Fruit fly (Drosophila melanogaster) whole organism, embryonic: ENCODE results near the gene Cp18.

Experiments used
- Atf3 ChIP-seq: fragments of 200-800 bp; sonication (Bioruptor generic); optimal IDR thresholded peaks from 3 replicates; lab custom pipeline; 2016; ENCODE audit warnings: missing biosample characterization, missing genetic modification characterization
- CG1024 ChIP-seq: fragments of 200-800 bp; sonication (Bioruptor generic); IDR thresholded peaks from 2 replicates; pipeline ENCODE4 v1.3.6; 2022; ENCODE audit warnings: missing biosample characterization, missing genetic modification characterization
- CG10267 ChIP-seq: fragments of 200-800 bp; sonication (Bioruptor generic); optimal IDR thresholded peaks from 2 replicates; lab custom pipeline; 2018; ENCODE audit warnings: missing biosample characterization, mild to moderate bottlenecking, missing genetic modification characterization, moderate library complexity
- CG10321 ChIP-seq: fragments of 200-800 bp; sonication (Bioruptor generic); IDR thresholded peaks from 2 replicates; pipeline ENCODE4 v1.3.6; 2022; ENCODE audit warnings: missing biosample characterization, missing genetic modification characterization
- CG10979 ChIP-seq: fragments of 200-800 bp; sonication (Bioruptor generic); optimal IDR thresholded peaks from 2 replicates; lab custom pipeline; 2018; ENCODE audit warnings: missing biosample characterization, mild to moderate bottlenecking, missing genetic modification characterization, moderate library complexity
- CG11093 ChIP-seq: fragments of 200-800 bp; sonication (Bioruptor generic); IDR thresholded peaks from 3 replicates; pipeline ENCODE4 v1.3.6; 2022; ENCODE audit warnings: missing biosample characterization, missing genetic modification characterization
- CG11723 ChIP-seq: fragments of 200-800 bp; sonication (Bioruptor generic); optimal IDR thresholded peaks from 2 replicates; lab custom pipeline; 2017; ENCODE audit warnings: missing biosample characterization, mild to moderate bottlenecking, missing genetic modification characterization
- CG12769 ChIP-seq: fragments of 200-800 bp; sonication (Bioruptor generic); optimal IDR thresholded peaks from 2 replicates; lab custom pipeline; 2019; ENCODE audit warnings: missing biosample characterization, mild to moderate bottlenecking, missing genetic modification characterization, moderate library complexity
- CG1603 ChIP-seq: fragments of 200-800 bp; sonication (Bioruptor generic); optimal IDR thresholded peaks from 2 replicates; lab custom pipeline; 2019; ENCODE audit warnings: missing biosample characterization, mild to moderate bottlenecking, missing genetic modification characterization, moderate library complexity
- CG17359 ChIP-seq: fragments of 200-800 bp; sonication (Bioruptor generic); optimal IDR thresholded peaks from 3 replicates; lab custom pipeline; 2018; ENCODE audit warnings: missing biosample characterization, mild to moderate bottlenecking, missing genetic modification characterization, moderate library complexity
- CG17829 ChIP-seq: fragments of 200-800 bp; optimal IDR thresholded peaks from 2 replicates; lab custom pipeline; 2019; ENCODE audit warnings: missing biosample characterization, mild to moderate bottlenecking, missing genetic modification characterization, moderate library complexity
- CG18619 ChIP-seq: fragments of 200-800 bp; sonication (Bioruptor generic); optimal IDR thresholded peaks from 3 replicates; lab custom pipeline; 2017; ENCODE audit warnings: missing biosample characterization, mild to moderate bottlenecking, missing genetic modification characterization
- CG31224 ChIP-seq: fragments of 200-800 bp; sonication (Bioruptor generic); IDR thresholded peaks from 2 replicates; pipeline ENCODE4 v1.3.6; 2022; ENCODE audit warnings: missing biosample characterization, missing genetic modification characterization
- CG3726 ChIP-seq: fragments of 200-800 bp; sonication (Bioruptor generic); IDR thresholded peaks from 3 replicates; pipeline ENCODE4, ENCODE4 v1.3.6; 2022; ENCODE audit warnings: missing biosample characterization, missing genetic modification characterization
- CG4282 ChIP-seq: fragments of 200-800 bp; sonication (Bioruptor generic); optimal IDR thresholded peaks from 2 replicates; lab custom pipeline; 2016; ENCODE audit warnings: missing biosample characterization, missing genetic modification characterization
- CG4707 ChIP-seq: fragments of 200-800 bp; sonication (Bioruptor generic); optimal IDR thresholded peaks from 2 replicates; lab custom pipeline; 2018; ENCODE audit warnings: missing biosample characterization, mild to moderate bottlenecking, missing genetic modification characterization, moderate library complexity
- CG7786 ChIP-seq: fragments of 200-800 bp; sonication (Bioruptor generic); optimal IDR thresholded peaks from 2 replicates; lab custom pipeline; 2016; ENCODE audit warnings: missing biosample characterization, missing genetic modification characterization
- CG8359 ChIP-seq: fragments of 200-800 bp; sonication (Bioruptor generic); optimal IDR thresholded peaks from 2 replicates; lab custom pipeline; 2017; ENCODE audit warnings: missing biosample characterization, mild to moderate bottlenecking, missing genetic modification characterization, borderline replicate concordance
- CG9609 ChIP-seq: fragments of 200-800 bp; sonication (Bioruptor generic); optimal IDR thresholded peaks from 3 replicates; lab custom pipeline; 2016; ENCODE audit warnings: missing biosample characterization, missing genetic modification characterization
- Camta ChIP-seq: fragments of 200-800 bp; sonication (Bioruptor generic); optimal IDR thresholded peaks from 2 replicates; lab custom pipeline; 2016; ENCODE audit warnings: missing biosample characterization, missing genetic modification characterization
- Dp ChIP-seq: fragments of 200-800 bp; sonication (Bioruptor generic); optimal IDR thresholded peaks from 2 replicates; lab custom pipeline; 2018; ENCODE audit warnings: missing biosample characterization, mild to moderate bottlenecking, missing genetic modification characterization, moderate library complexity
- Ets65A ChIP-seq: fragments of 200-800 bp; sonication (Bioruptor generic); peaks from one replicate; lab custom pipeline; 2016; ENCODE audit warnings: missing biosample characterization, missing genetic modification characterization
- HHEX ChIP-seq: fragments of 200-800 bp; sonication (Bioruptor generic); optimal IDR thresholded peaks from 3 replicates; lab custom pipeline; 2017; ENCODE audit warnings: missing biosample characterization, mild to moderate bottlenecking, missing genetic modification characterization, missing genetic modification reagents
- HLHmδ ChIP-seq: fragments of 200-800 bp; sonication (Bioruptor generic); optimal IDR thresholded peaks from 2 replicates; lab custom pipeline; 2018; ENCODE audit warnings: missing biosample characterization, mild to moderate bottlenecking, missing genetic modification characterization, moderate library complexity
- MESR4 ChIP-seq: fragments of 200-800 bp; sonication (Bioruptor generic); optimal IDR thresholded peaks from 2 replicates; lab custom pipeline; 2018; ENCODE audit warnings: missing biosample characterization, mild to moderate bottlenecking, missing genetic modification characterization, moderate library complexity
- NK7.1 ChIP-seq: fragments of 200-800 bp; sonication (Bioruptor generic); optimal IDR thresholded peaks from 3 replicates; lab custom pipeline; 2016; ENCODE audit warnings: missing biosample characterization, missing genetic modification characterization
- ac ChIP-seq: fragments of 200-800 bp; sonication (Bioruptor generic); optimal IDR thresholded peaks from 3 replicates; lab custom pipeline; 2017; ENCODE audit warnings: missing biosample characterization, mild to moderate bottlenecking, missing genetic modification characterization
- aop ChIP-seq: fragments of 200-800 bp; sonication (Bioruptor generic); IDR thresholded peaks from 2 replicates; pipeline ENCODE4 v1.3.6; 2022; ENCODE audit warnings: missing biosample characterization, missing genetic modification characterization
- ap ChIP-seq: fragments of 200-800 bp; sonication (Bioruptor generic); IDR thresholded peaks from 2 replicates; pipeline ENCODE4 v1.3.6; 2022; ENCODE audit warnings: missing biosample characterization, missing genetic modification characterization
- ara ChIP-seq: fragments of 200-800 bp; sonication (Bioruptor generic); IDR thresholded peaks from 2 replicates; pipeline ENCODE4 v1.3.6; 2022; ENCODE audit warnings: missing biosample characterization, missing genetic modification characterization
- bigmax ChIP-seq: fragments of 200-800 bp; sonication (Bioruptor generic); optimal IDR thresholded peaks from 2 replicates; lab custom pipeline; 2018; ENCODE audit warnings: missing biosample characterization, mild to moderate bottlenecking, missing genetic modification characterization
- br ChIP-seq: fragments of >200 bp; optimal IDR thresholded peaks from 2 replicates; lab custom pipeline; 2017
- chif ChIP-seq, 2 experiments: fragments of 200-800 bp; sonication (Bioruptor generic); optimal IDR thresholded peaks; 3 replicates each; lab custom pipeline; 2016; ENCODE audit warnings: missing biosample characterization in 2 of 2, missing genetic modification characterization in 2 of 2
- danr ChIP-seq: fragments of 200-800 bp; sonication (Bioruptor generic); IDR thresholded peaks from 2 replicates; pipeline ENCODE4 v1.3.6; 2022; ENCODE audit warnings: missing biosample characterization, missing genetic modification characterization
- esg ChIP-seq: fragments of 200-800 bp; sonication (Bioruptor generic); conservative IDR thresholded peaks from 2 replicates; pipeline ENCODE4 v1.3.6; 2022; ENCODE audit warnings: missing biosample characterization, missing genetic modification characterization
- eve ChIP-seq, 2 experiments: fragments of >200 bp; optimal IDR thresholded peaks; 2 replicates each; lab custom pipeline; 2017; ENCODE audit warnings: missing biosample characterization in 2 of 2, missing genetic modification characterization in 2 of 2
- eyg ChIP-seq: fragments of 200-800 bp; sonication (Bioruptor generic); optimal IDR thresholded peaks from 3 replicates; lab custom pipeline; 2016; ENCODE audit warnings: missing biosample characterization, missing genetic modification characterization
- fd102C ChIP-seq: fragments of 200-800 bp; sonication (Bioruptor generic); optimal IDR thresholded peaks from 2 replicates; lab custom pipeline; 2018; ENCODE audit warnings: missing biosample characterization, mild to moderate bottlenecking, missing genetic modification characterization, moderate library complexity
- ftz-f1 ChIP-seq: fragments of 200-800 bp; sonication (Bioruptor generic); optimal IDR thresholded peaks from 2 replicates; lab custom pipeline; 2016; ENCODE audit warnings: missing biosample characterization, missing genetic modification characterization
- grau ChIP-seq: fragments of 200-800 bp; optimal IDR thresholded peaks from 3 replicates; lab custom pipeline; 2019; ENCODE audit warnings: missing biosample characterization, mild to moderate bottlenecking, missing genetic modification characterization, moderate library complexity
- ham ChIP-seq: fragments of 200-800 bp; sonication (Bioruptor generic); IDR thresholded peaks from 2 replicates; pipeline ENCODE4 v1.3.6; 2022; ENCODE audit warnings: missing biosample characterization, missing genetic modification characterization
- hbn ChIP-seq: fragments of 200-800 bp; sonication (Bioruptor generic); IDR thresholded peaks from 2 replicates; pipeline ENCODE4 v1.3.6; 2022; ENCODE audit warnings: missing biosample characterization, missing genetic modification characterization; ENCODE audit not compliant: partially characterized antibody
- ind ChIP-seq: fragments of 200-800 bp; sonication (Bioruptor generic); optimal IDR thresholded peaks from 3 replicates; lab custom pipeline; 2016; ENCODE audit warnings: missing biosample characterization, missing genetic modification characterization
- lov ChIP-seq, 2 experiments: fragments of 200-800 bp in 1 of 2; fragments of >200 bp in 1 of 2; sonication (Bioruptor generic) in 1 of 2; IDR thresholded peaks in 1 of 2; optimal IDR thresholded peaks in 1 of 2; 2 replicates in 1 of 2; 3 replicates in 1 of 2; pipeline versions ENCODE4 v1.3.6 to Lab custom; 2017 to 2022; ENCODE audit warnings: missing biosample characterization in 1 of 2, missing genetic modification characterization in 1 of 2
- onecut ChIP-seq: fragments of 200-800 bp; sonication (Bioruptor generic); IDR thresholded peaks from 2 replicates; pipeline ENCODE4 v1.3.6; 2022; ENCODE audit warnings: missing biosample characterization, missing genetic modification characterization
- pan ChIP-seq, 4 experiments: fragments of >200 bp in 3 of 4; fragments of 200-800 bp in 1 of 4; sonication (Bioruptor generic) in 1 of 4; optimal IDR thresholded peaks in 3 of 4; IDR thresholded peaks in 1 of 4; 2 replicates each; pipeline versions ENCODE4 v1.3.6 to Lab custom; 2017 to 2022; ENCODE audit warnings: missing biosample characterization in 2 of 4, missing genetic modification characterization in 2 of 4, mixed read lengths in 1 of 4
- salm ChIP-seq: fragments of 200-800 bp; sonication (Bioruptor generic); optimal IDR thresholded peaks from 2 replicates; lab custom pipeline; 2018; ENCODE audit warnings: missing biosample characterization, mild to moderate bottlenecking, missing genetic modification characterization
- sc ChIP-seq, 3 experiments: fragments of >200 bp in 2 of 3; fragments of 200-800 bp in 1 of 3; sonication (Bioruptor generic) in 1 of 3; optimal IDR thresholded peaks; 2 replicates in 2 of 3; 3 replicates in 1 of 3; lab custom pipeline; 2017; ENCODE audit warnings: mild to moderate bottlenecking in 1 of 3, missing biosample characterization in 1 of 3, missing genetic modification characterization in 1 of 3, missing genetic modification reagents in 1 of 3
- schlank ChIP-seq: fragments of 200-800 bp; sonication (Bioruptor generic); optimal IDR thresholded peaks from 2 replicates; lab custom pipeline; 2018; ENCODE audit warnings: missing biosample characterization, mild to moderate bottlenecking, missing genetic modification characterization
- slp2 ChIP-seq: fragments of 200-800 bp; sonication (Bioruptor generic); optimal IDR thresholded peaks from 2 replicates; lab custom pipeline; 2016; ENCODE audit warnings: missing biosample characterization, missing genetic modification characterization
- sr ChIP-seq: fragments of 200-800 bp; sonication (Bioruptor generic); IDR thresholded peaks from 3 replicates; pipeline ENCODE4 v1.3.6; 2022; ENCODE audit warnings: missing biosample characterization, missing genetic modification characterization

Cp18 gene

dm6 chr3L:8718602-8719001 lies 8.0 kb upstream of the Cp18 start (continued):
- no peak for TF ChIP-seq slp2 (GFP tag; lab: Kevin White, UChicago)
- no peak for TF ChIP-seq ara (GFP tag; lab: Robert Waterston, UW)
- peak; percentile 60 for TF ChIP-seq CG1603
- no peak for TF ChIP-seq CG3726 (GFP tag; lab: Robert Waterston, UW)
- peak; percentile 8 for TF ChIP-seq grau (tag; lab: Kevin White, UChicago)
- no peak for TF ChIP-seq Atf3
- TF ChIP-seq CG18619 (GFP tag; lab: Kevin White, UChicago): no peak
- TF ChIP-seq lov (optimal IDR thresholded peaks at IDR 0.05; lab: Kevin White, UChicago): no peak
- TF ChIP-seq lov (GFP tag; IDR thresholded peaks at IDR 0.05; lab: Robert Waterston, UW): no peak
- TF ChIP-seq salm (tag; lab: Kevin White, UChicago): no peak
- TF ChIP-seq Camta: no peak
- no peak for TF ChIP-seq esg
- TF ChIP-seq Ets65A: peak; percentile 29
- TF ChIP-seq NK7.1: no peak
- TF ChIP-seq danr (GFP tag; lab: Robert Waterston, UW): no peak
- TF ChIP-seq br (lab: Kevin White, UChicago): no peak
- TF ChIP-seq CG17829 (tag; lab: Kevin White, UChicago): peak; percentile 58
- no peak for TF ChIP-seq eyg
- TF ChIP-seq Dp: peak; percentile 96
- TF ChIP-seq CG1024 (GFP tag; lab: Robert Waterston, UW): no peak
- TF ChIP-seq schlank (tag; lab: Kevin White, UChicago): no peak
- no peak for TF ChIP-seq sc (optimal IDR thresholded peaks at IDR 0.05; lab: Kevin White, UChicago)
- no peak for TF ChIP-seq sc (GFP tag; optimal IDR thresholded peaks at IDR 0.05; lab: Kevin White, UChicago)
- no peak for TF ChIP-seq ftz-f1 (GFP tag; lab: Kevin White, UChicago)
- no peak for TF ChIP-seq ham (GFP tag; lab: Robert Waterston, UW)
- no peak for TF ChIP-seq CG10979 (tag; lab: Kevin White, UChicago)
- no peak for TF ChIP-seq pan (optimal IDR thresholded peaks at IDR 0.05; lab: Kevin White, UChicago)
- TF ChIP-seq pan (GFP tag; optimal IDR thresholded peaks at IDR 0.05 in 1 of 2, IDR thresholded peaks at IDR 0.05 in 1 of 2): no peak
- peak; percentile 20 for TF ChIP-seq bigmax (GFP tag; lab: Kevin White, UChicago)
- no peak for TF ChIP-seq ind (GFP tag; lab: Kevin White, UChicago)
- peak; percentile 19 for TF ChIP-seq CG17359 (tag; lab: Kevin White, UChicago)
- no peak for TF ChIP-seq HHEX (GFP tag; lab: Kevin White, UChicago)
- no peak for TF ChIP-seq CG10321 (GFP tag; lab: Robert Waterston, UW)
- no peak for TF ChIP-seq CG4282 (GFP tag; lab: Kevin White, UChicago)
- TF ChIP-seq chif (GFP tag; optimal IDR thresholded peaks at IDR 0.05; lab: Kevin White, UChicago): no peak
- TF ChIP-seq hbn (GFP tag; lab: Robert Waterston, UW): peak; percentile 55
- TF ChIP-seq CG11723 (GFP tag; lab: Kevin White, UChicago): no peak
- TF ChIP-seq CG7786: no peak
- TF ChIP-seq CG4707: no peak
- no peak for TF ChIP-seq sr (GFP tag; lab: Robert Waterston, UW)
- no peak for TF ChIP-seq MESR4 (GFP tag; lab: Kevin White, UChicago)
- no peak for TF ChIP-seq fd102C (GFP tag; lab: Kevin White, UChicago)
- no peak for TF ChIP-seq CG12769
- TF ChIP-seq eve (GFP tag; optimal IDR thresholded peaks at IDR 0.05; lab: Kevin White, UChicago): no peak
- TF ChIP-seq HLHmδ (GFP tag; lab: Kevin White, UChicago): no peak
- TF ChIP-seq CG31224 (GFP tag; lab: Robert Waterston, UW): no peak
- TF ChIP-seq onecut (GFP tag; lab: Robert Waterston, UW): no peak
- TF ChIP-seq CG11093: no peak
- TF ChIP-seq CG10267 (tag; lab: Kevin White, UChicago): peak; percentile 65
- no peak for TF ChIP-seq ac (GFP tag; lab: Kevin White, UChicago)
- no peak for TF ChIP-seq aop (GFP tag; lab: Robert Waterston, UW)
- TF ChIP-seq CG9609 (GFP tag; lab: Kevin White, UChicago): no peak
- no peak for TF ChIP-seq CG8359
- TF ChIP-seq ap: no peak
